Worm (Caenorhabditis elegans) whole organism, L4 larva: Measurements from ENCODE around the gene pnn-1.
"Not testable (repeated sequence)": the region's sequence is repeated elsewhere in the genome, so short reads cannot be mapped to it uniquely, and the experiment has no call there.

ENCODE experiments used
- D1046.2 ChIP-seq: fragments of 200-800 bp; sonication (Bioruptor generic); IDR thresholded peaks from 2 replicates; pipeline ENCODE4 v1.3.6; 2022; ENCODE audit warnings: missing genetic modification characterization, missing compliant biosample characterization
- F37D6.2 ChIP-seq: sonication (generic microtip); optimal IDR thresholded peaks from 2 replicates; lab custom pipeline; 2016; ENCODE audit warnings: mild to moderate bottlenecking, missing genetic modification characterization, missing compliant biosample characterization
- T20F7.1 ChIP-seq: fragments of 200-800 bp; sonication (Bioruptor generic); optimal IDR thresholded peaks from 2 replicates; lab custom pipeline; 2018; ENCODE audit warnings: mild to moderate bottlenecking, missing genetic modification characterization, missing compliant biosample characterization
- Y5F2A.4 ChIP-seq: fragments of 200-800 bp; sonication (Bioruptor generic); optimal IDR thresholded peaks from 2 replicates; lab custom pipeline; 2018; ENCODE audit warnings: mild to moderate bottlenecking, missing genetic modification characterization, missing compliant biosample characterization
- Y75B8A.6 ChIP-seq: fragments of 200-800 bp; sonication (Bioruptor generic); IDR thresholded peaks from 2 replicates; pipeline ENCODE4 v1.3.6; 2022; ENCODE audit warnings: missing genetic modification reagents, missing genetic modification characterization, missing compliant biosample characterization
- arid-1 ChIP-seq: fragments of 200-800 bp; sonication (Bioruptor generic); conservative IDR thresholded peaks from 2 replicates; pipeline ENCODE4 v1.3.6; 2022; ENCODE audit warnings: missing genetic modification reagents, missing genetic modification characterization, missing compliant biosample characterization
- attf-4 ChIP-seq: sonication (generic microtip); optimal IDR thresholded peaks from 3 replicates; lab custom pipeline; 2017; ENCODE audit warnings: missing biosample characterization, missing genetic modification characterization
- ceh-20 ChIP-seq: fragments of 200-800 bp; sonication (Bioruptor generic); IDR thresholded peaks from 2 replicates; pipeline ENCODE4 v1.3.6; 2022; ENCODE audit warnings: missing genetic modification reagents, missing genetic modification characterization, missing compliant biosample characterization
- ceh-44 ChIP-seq: fragments of 200-800 bp; sonication (Bioruptor generic); IDR thresholded peaks from 2 replicates; pipeline ENCODE4 v1.3.6; 2022; ENCODE audit warnings: missing genetic modification reagents, missing genetic modification characterization, missing compliant biosample characterization
- ceh-62 ChIP-seq: sonication (generic microtip); optimal IDR thresholded peaks from 2 replicates; lab custom pipeline; 2017; ENCODE audit warnings: missing biosample characterization, missing genetic modification characterization
- cey-2 ChIP-seq: sonication (generic microtip); optimal IDR thresholded peaks from 3 replicates; lab custom pipeline; 2017; ENCODE audit warnings: missing genetic modification characterization, mild to moderate bottlenecking, missing compliant biosample characterization, antibody characterized with exemption, borderline replicate concordance; ENCODE audit not compliant: insufficient read depth
- daf-16 ChIP-seq, 3 experiments: sonication (generic microtip); optimal IDR thresholded peaks; 2 replicates each; lab custom pipeline; 2016 to 2017; ENCODE audit warnings: missing genetic modification characterization in 3 of 3, missing genetic modification reagents in 3 of 3, mild to moderate bottlenecking in 2 of 3, missing compliant biosample characterization in 2 of 3, missing biosample characterization in 1 of 3, moderate library complexity in 1 of 3
- daf-8 ChIP-seq: fragments of 200-800 bp; sonication (Bioruptor generic); IDR thresholded peaks from 2 replicates; pipeline ENCODE4 v1.3.6; 2022; ENCODE audit warnings: missing genetic modification characterization, missing compliant biosample characterization
- dmd-9 ChIP-seq: fragments of 200-800 bp; sonication (Bioruptor generic); IDR thresholded peaks from 2 replicates; pipeline ENCODE4 v1.3.6; 2022; ENCODE audit warnings: missing genetic modification reagents, missing genetic modification characterization, missing compliant biosample characterization
- dpl-1 ChIP-seq: fragments of 150-350 bp; optimal IDR thresholded peaks from 2 replicates; lab custom pipeline; 2014; ENCODE audit warnings: missing biosample characterization, missing genetic modification reagents, missing genetic modification characterization
- duxl-1 ChIP-seq: sonication (generic microtip); optimal IDR thresholded peaks from 2 replicates; lab custom pipeline; 2016; ENCODE audit warnings: mild to moderate bottlenecking, missing genetic modification characterization, moderate library complexity, missing compliant biosample characterization; ENCODE audit not compliant: poor library complexity
- dve-1 ChIP-seq: sonication (generic microtip); optimal IDR thresholded peaks from 2 replicates; lab custom pipeline; 2017; ENCODE audit warnings: antibody characterized with exemption, mild to moderate bottlenecking, missing genetic modification characterization, missing compliant biosample characterization; ENCODE audit not compliant: insufficient read depth
- hif-1 ChIP-seq, 2 experiments: sonication (generic microtip); optimal IDR thresholded peaks; 2 replicates each; lab custom pipeline; 2016 to 2017; ENCODE audit warnings: missing compliant biosample characterization in 2 of 2, missing genetic modification characterization in 2 of 2, missing genetic modification reagents in 2 of 2, missing genotype in 2 of 2, mild to moderate bottlenecking in 1 of 2
- hlh-11 ChIP-seq: fragments of 200-800 bp; sonication (Bioruptor generic); optimal IDR thresholded peaks from 2 replicates; lab custom pipeline; 2018; ENCODE audit warnings: mild to moderate bottlenecking, missing genetic modification characterization, missing compliant biosample characterization
- hmg-1.1 ChIP-seq: fragments of 200-800 bp; sonication (Bioruptor generic); IDR thresholded peaks from 2 replicates; pipeline ENCODE4 v1.3.6; 2022; ENCODE audit warnings: missing genetic modification reagents, missing genetic modification characterization, missing compliant biosample characterization
- lin-1 ChIP-seq: fragments of 200-800 bp; sonication (Bioruptor generic); IDR thresholded peaks from 2 replicates; pipeline ENCODE4 v1.3.6; 2022; ENCODE audit warnings: missing genetic modification reagents, missing genetic modification characterization, missing compliant biosample characterization
- lin-13 ChIP-seq: fragments of 150-350 bp; optimal IDR thresholded peaks from 2 replicates; lab custom pipeline; 2014; ENCODE audit warnings: missing biosample characterization, missing genetic modification reagents, missing genetic modification characterization
- lin-15B ChIP-seq: fragments of 150-350 bp; sonication (generic microtip); optimal IDR thresholded peaks from 3 replicates; lab custom pipeline; 2014; ENCODE audit warnings: missing biosample characterization, missing genetic modification characterization
- lin-29 ChIP-seq: fragments of 200-800 bp; sonication (Bioruptor generic); IDR thresholded peaks from 2 replicates; pipeline ENCODE4 v1.3.6; 2022; ENCODE audit warnings: missing genetic modification reagents, missing genetic modification characterization, missing compliant biosample characterization
- lin-38 ChIP-seq: fragments of 200-800 bp; sonication (Bioruptor generic); IDR thresholded peaks from 2 replicates; pipeline ENCODE4 v1.3.6; 2022; ENCODE audit warnings: missing genetic modification reagents, missing genetic modification characterization, missing compliant biosample characterization
- lsy-2 ChIP-seq, 2 experiments: fragments of 150-350 bp in 1 of 2; sonication (generic microtip) in 1 of 2; optimal IDR thresholded peaks; 2 replicates each; lab custom pipeline; 2014 to 2017; ENCODE audit warnings: missing biosample characterization in 2 of 2, missing genetic modification characterization in 2 of 2
- madf-9 ChIP-seq: fragments of 200-800 bp; sonication (Bioruptor generic); conservative IDR thresholded peaks from 2 replicates; pipeline ENCODE4 v1.3.6; 2022; ENCODE audit warnings: missing genetic modification reagents, missing genetic modification characterization, missing compliant biosample characterization
- mdl-1 ChIP-seq, 2 experiments: fragments of 150-350 bp in 1 of 2; sonication (generic microtip) in 1 of 2; optimal IDR thresholded peaks; 2 replicates each; lab custom pipeline; 2014 to 2017; ENCODE audit warnings: missing biosample characterization in 2 of 2, missing genetic modification characterization in 2 of 2
- mes-2 ChIP-seq: sonication (generic microtip); optimal IDR thresholded peaks from 2 replicates; lab custom pipeline; 2016; ENCODE audit warnings: missing genotype, mild to moderate bottlenecking, missing genetic modification characterization, missing compliant biosample characterization; ENCODE audit not compliant: poor library complexity, severe bottlenecking
- mxl-2 ChIP-seq: fragments of 200-800 bp; sonication (Bioruptor generic); conservative IDR thresholded peaks from 2 replicates; pipeline ENCODE4 v1.3.6; 2022; ENCODE audit warnings: missing genetic modification reagents, missing genetic modification characterization, missing compliant biosample characterization
- mxl-3 ChIP-seq: fragments of 200-800 bp; sonication (Bioruptor generic); optimal IDR thresholded peaks from 2 replicates; lab custom pipeline; 2018; ENCODE audit warnings: mild to moderate bottlenecking, missing genetic modification characterization, missing compliant biosample characterization
- nhr-11 ChIP-seq: fragments of 150-350 bp; optimal IDR thresholded peaks from 2 replicates; lab custom pipeline; 2014; ENCODE audit warnings: missing biosample characterization, missing genetic modification characterization
- nhr-111 ChIP-seq: fragments of 200-800 bp; sonication (Bioruptor generic); optimal IDR thresholded peaks from 2 replicates; lab custom pipeline; 2018; ENCODE audit warnings: mild to moderate bottlenecking, missing genetic modification characterization, missing compliant biosample characterization
- nhr-25 ChIP-seq: sonication (generic microtip); optimal IDR thresholded peaks from 2 replicates; lab custom pipeline; 2017; ENCODE audit warnings: missing genetic modification characterization, mild to moderate bottlenecking, missing compliant biosample characterization, antibody characterized with exemption, moderate library complexity, borderline replicate concordance; ENCODE audit not compliant: insufficient read depth
- nhr-28 ChIP-seq: fragments of 150-350 bp; optimal IDR thresholded peaks from 2 replicates; lab custom pipeline; 2014; ENCODE audit warnings: missing biosample characterization, missing genetic modification characterization
- nhr-42 ChIP-seq: fragments of 200-800 bp; sonication (Bioruptor generic); IDR thresholded peaks from 2 replicates; pipeline ENCODE4 v1.3.6; 2022; ENCODE audit warnings: missing genetic modification characterization, missing compliant biosample characterization
- nhr-48 ChIP-seq: sonication (generic microtip); optimal IDR thresholded peaks from 2 replicates; lab custom pipeline; 2016; ENCODE audit warnings: mild to moderate bottlenecking, missing genetic modification characterization, missing compliant biosample characterization
- nhr-77 ChIP-seq: fragments of 150-350 bp; optimal IDR thresholded peaks from 2 replicates; lab custom pipeline; 2014; ENCODE audit warnings: missing biosample characterization, missing genetic modification characterization
- pha-4 ChIP-seq, 2 experiments: fragments of 150-350 bp in 1 of 2; fragments of 200-800 bp in 1 of 2; sonication (Bioruptor generic) in 1 of 2; IDR thresholded peaks in 1 of 2; optimal IDR thresholded peaks in 1 of 2; 2 replicates each; pipeline versions ENCODE4 v1.3.6 to Lab custom; 2014 to 2022; ENCODE audit warnings: missing genetic modification characterization in 2 of 2, missing genetic modification reagents in 2 of 2, missing biosample characterization in 1 of 2, missing compliant biosample characterization in 1 of 2
- saeg-2 ChIP-seq: fragments of 200-800 bp; sonication (Bioruptor generic); IDR thresholded peaks from 2 replicates; pipeline ENCODE4 v1.3.6; 2022; ENCODE audit warnings: missing genetic modification reagents, missing genetic modification characterization, missing compliant biosample characterization
- spr-3 ChIP-seq: fragments of 200-800 bp; sonication (Bioruptor generic); optimal IDR thresholded peaks from 2 replicates; lab custom pipeline; 2018; ENCODE audit warnings: mild to moderate bottlenecking, missing genetic modification characterization, missing compliant biosample characterization
- tra-1 ChIP-seq: fragments of 200-800 bp; sonication (Bioruptor generic); IDR thresholded peaks from 2 replicates; pipeline ENCODE4 v1.3.6; 2022; ENCODE audit warnings: missing genetic modification reagents, missing genetic modification characterization, missing compliant biosample characterization
- unc-130 ChIP-seq: sonication (generic microtip); optimal IDR thresholded peaks from 2 replicates; lab custom pipeline; 2016; ENCODE audit warnings: missing genetic modification reagents, missing genetic modification characterization, missing compliant biosample characterization
- zfp-3 ChIP-seq: fragments of 200-800 bp; sonication (Bioruptor generic); conservative IDR thresholded peaks from 2 replicates; pipeline ENCODE4 v1.3.6; 2022; ENCODE audit warnings: missing genetic modification reagents, missing genetic modification characterization, missing compliant biosample characterization
- zip-11 ChIP-seq: fragments of 200-800 bp; sonication (Bioruptor generic); IDR thresholded peaks from 2 replicates; pipeline ENCODE4 v1.3.6; 2022; ENCODE audit warnings: missing genetic modification characterization, missing compliant biosample characterization
- ztf-11 ChIP-seq: fragments of 150-350 bp; optimal IDR thresholded peaks from 2 replicates; lab custom pipeline; 2014; ENCODE audit warnings: missing biosample characterization, missing genetic modification characterization

Gene pnn-1

ce11 chrV:12967110-12967509 is 3.8 kb upstream of the pnn-1 start, which contains the start of gene R186.3:
TSS of gene R186.3 (minus strand) at chrV:12967210.
- TF ChIP-seq mdl-1 (tag; optimal IDR thresholded peaks at IDR 0.05; lab: Kevin White, UChicago) (no peak), nhr-111 (no peak), duxl-1 (tag; lab: Kevin White, UChicago) (no peak), nhr-11 (no peak), nhr-25 (no peak), tra-1 (GFP tag; lab: Robert Waterston, UW) (no peak), cey-2 (tag; lab: Kevin White, UChicago) (no peak), attf-4 (no peak), ceh-44 (GFP tag; lab: Robert Waterston, UW) (no peak), lin-13 (GFP tag; lab: Kevin White, UChicago) (no peak), Y5F2A.4 (no peak), ceh-62 (no peak), nhr-28 (no peak), zip-11 (GFP tag; lab: Robert Waterston, UW) (no peak), madf-9 (GFP tag; lab: Robert Waterston, UW) (no peak), daf-16 (GFP tag; optimal IDR thresholded peaks at IDR 0.05; lab: Kevin White, UChicago) (no peak), daf-16 (tag; optimal IDR thresholded peaks at IDR 0.05; lab: Kevin White, UChicago) (no peak), ztf-11 (no peak), lin-15B (tag; lab: Kevin White, UChicago) (no peak)

- TF ChIP-seq Y75B8A.6 (GFP tag; lab: Robert Waterston, UW) (peak; percentile 45; the same call in 1 of the 2 replicates), lin-29 (GFP tag; lab: Robert Waterston, UW) (peak; percentile 70), arid-1 (GFP tag; lab: Robert Waterston, UW) (peak; percentile 72), T20F7.1 (peak; percentile 92), hif-1 (tag; optimal IDR thresholded peaks at IDR 0.05; lab: Kevin White, UChicago) (peak in 1 of 2 experiments; percentile 56), nhr-11 (peak; percentile 37), hlh-11 (peak; percentile 79), dmd-9 (GFP tag; lab: Robert Waterston, UW) (peak; percentile 81), hmg-1.1 (GFP tag; lab: Robert Waterston, UW) (peak; percentile 86), daf-8 (GFP tag; lab: Robert Waterston, UW) (0 out of 2 replicates have a peak, but pooled peaks have one; percentile 35), unc-130 (GFP tag; lab: Kevin White, UChicago) (peak; percentile 66), saeg-2 (0 out of 2 replicates have a peak, but pooled peaks have one; percentile 14), ceh-20 (GFP tag; lab: Robert Waterston, UW) (peak; percentile 82), mxl-3 (peak; percentile 44), nhr-42 (GFP tag; lab: Robert Waterston, UW) (peak; percentile 88), lin-38 (GFP tag; lab: Robert Waterston, UW) (peak; percentile 99), dpl-1 (peak; percentile 58), lsy-2 (tag; optimal IDR thresholded peaks at IDR 0.05; lab: Kevin White, UChicago) (peak in 1 of 2 experiments; percentile 93), pha-4 (GFP tag; IDR thresholded peaks at IDR 0.05; lab: Robert Waterston, UW) (peak; percentile 77), mes-2 (peak; percentile 79), nhr-48 (tag; lab: Kevin White, UChicago) (peak; percentile 60), spr-3 (GFP tag; lab: Kevin White, UChicago) (peak; percentile 38), F37D6.2 (tag; lab: Kevin White, UChicago) (peak; percentile 37), mxl-2 (GFP tag; lab: Robert Waterston, UW) (peak; percentile 62), lin-1 (GFP tag; lab: Robert Waterston, UW) (peak; percentile 12; the same call in 1 of the 2 replicates), tra-1 (GFP tag; lab: Robert Waterston, UW) (peak; percentile 85), daf-16 (GFP tag; optimal IDR thresholded peaks at IDR 0.05; lab: Kevin White, UChicago) (peak in 1 of 2 experiments; percentile 21), daf-16 (tag; optimal IDR thresholded peaks at IDR 0.05; lab: Kevin White, UChicago) (peak; percentile 35), dve-1 (tag; lab: Kevin White, UChicago) (peak; percentile 53), nhr-77 (tag; lab: Kevin White, UChicago) (peak; percentile 54), D1046.2 (GFP tag; lab: Robert Waterston, UW) (0 out of 2 replicates have a peak, but pooled peaks have one; percentile 41), madf-9 (GFP tag; lab: Robert Waterston, UW) (peak; percentile 70; the same call in 1 of the 2 replicates), zfp-3 (GFP tag; lab: Robert Waterston, UW) (peak; percentile 87)
- TF ChIP-seq pha-4 (tag; optimal IDR thresholded peaks at IDR 0.05; lab: Kevin White, UChicago), result not testable (repeated sequence)
Observed at ce11 chrV:12967925-12968327, 3.0 kb upstream of the pnn-1 start, which contains the start of gene R186.8. TSS of gene R186.8 (minus strand) at chrV:12967982.
